Fruit fly (Drosophila melanogaster) whole organism, embryonic: ENCODE data around the gene Vps8.

Experiments
- Abd-B ChIP-seq: fragments of 200-800 bp; sonication (Bioruptor generic); optimal IDR thresholded peaks from 2 replicates; lab custom pipeline; 2018; ENCODE audit warnings: missing biosample characterization, mild to moderate bottlenecking, missing genetic modification characterization, moderate library complexity
- B-H1 ChIP-seq: fragments of 200-800 bp; sonication (Bioruptor generic); IDR thresholded peaks from 3 replicates; pipeline ENCODE4 v1.3.6; 2022; ENCODE audit warnings: missing biosample characterization, missing genetic modification characterization
- BtbVII ChIP-seq: fragments of 200-800 bp; sonication (Bioruptor generic); optimal IDR thresholded peaks from 3 replicates; lab custom pipeline; 2017; ENCODE audit warnings: missing biosample characterization, mild to moderate bottlenecking, missing genetic modification characterization
- CG10366 ChIP-seq: fragments of 200-800 bp; sonication (Bioruptor generic); IDR thresholded peaks from 2 replicates; pipeline ENCODE4 v1.3.6; 2022; ENCODE audit warnings: missing biosample characterization, missing genetic modification characterization
- CG10565 ChIP-seq: fragments of 200-800 bp; sonication (Bioruptor generic); optimal IDR thresholded peaks from 3 replicates; lab custom pipeline; 2016; ENCODE audit warnings: missing biosample characterization, mild to moderate bottlenecking, missing genetic modification characterization
- CG11398 ChIP-seq: fragments of 200-800 bp; sonication (Bioruptor generic); optimal IDR thresholded peaks from 2 replicates; lab custom pipeline; 2016; ENCODE audit warnings: missing biosample characterization, missing genetic modification characterization
- CG11456 ChIP-seq: fragments of 200-800 bp; sonication (Bioruptor generic); IDR thresholded peaks from 3 replicates; pipeline ENCODE4 v1.3.6; 2022; ENCODE audit warnings: missing biosample characterization, missing genetic modification characterization
- CG12104 ChIP-seq: fragments of 200-800 bp; sonication (Bioruptor generic); optimal IDR thresholded peaks from 3 replicates; lab custom pipeline; 2016; ENCODE audit warnings: missing biosample characterization, missing genetic modification characterization
- CG12942 ChIP-seq: fragments of 200-800 bp; sonication (Bioruptor generic); optimal IDR thresholded peaks from 3 replicates; lab custom pipeline; 2016; ENCODE audit warnings: missing biosample characterization, missing genetic modification characterization
- CG14014 ChIP-seq: fragments of 200-800 bp; sonication (Bioruptor generic); IDR thresholded peaks from 2 replicates; pipeline ENCODE4 v1.3.6; 2022; ENCODE audit warnings: missing biosample characterization, missing genetic modification characterization
- CG15479 ChIP-seq: fragments of 200-800 bp; sonication (Bioruptor generic); optimal IDR thresholded peaks from 3 replicates; lab custom pipeline; 2019; ENCODE audit warnings: missing biosample characterization, mild to moderate bottlenecking, missing genetic modification characterization, moderate library complexity
- CG17385 ChIP-seq: fragments of 200-800 bp; sonication (Bioruptor generic); optimal IDR thresholded peaks from 3 replicates; lab custom pipeline; 2018; ENCODE audit warnings: missing biosample characterization, mild to moderate bottlenecking, missing genetic modification characterization
- CG17829 ChIP-seq: fragments of 200-800 bp; optimal IDR thresholded peaks from 2 replicates; lab custom pipeline; 2019; ENCODE audit warnings: missing biosample characterization, mild to moderate bottlenecking, missing genetic modification characterization, moderate library complexity
- CG2202 ChIP-seq: fragments of 200-800 bp; sonication (Bioruptor generic); optimal IDR thresholded peaks from 2 replicates; lab custom pipeline; 2018; ENCODE audit warnings: missing biosample characterization, mild to moderate bottlenecking, missing genetic modification characterization
- CG31388 ChIP-seq: fragments of 200-800 bp; sonication (Bioruptor generic); optimal IDR thresholded peaks from 2 replicates; lab custom pipeline; 2016; ENCODE audit warnings: missing biosample characterization, missing genetic modification characterization
- CG31441 ChIP-seq: fragments of 200-800 bp; sonication (Bioruptor generic); IDR thresholded peaks from 2 replicates; pipeline ENCODE4 v1.3.6; 2022; ENCODE audit warnings: missing biosample characterization, missing genetic modification characterization
- CG34224 ChIP-seq: fragments of 200-800 bp; sonication (Bioruptor generic); IDR thresholded peaks from 3 replicates; pipeline ENCODE4 v1.3.6; 2022; ENCODE audit warnings: missing biosample characterization, missing genetic modification characterization; ENCODE audit not compliant: partially characterized antibody
- CG4424 ChIP-seq: fragments of 200-800 bp; sonication (Bioruptor generic); optimal IDR thresholded peaks from 3 replicates; lab custom pipeline; 2016; ENCODE audit warnings: missing biosample characterization, missing genetic modification characterization
- CG4730 ChIP-seq: fragments of 200-800 bp; sonication (Bioruptor generic); IDR thresholded peaks from 2 replicates; pipeline ENCODE4 v1.3.6; 2022; ENCODE audit warnings: missing biosample characterization, missing genetic modification characterization
- CG6272 ChIP-seq: fragments of 200-800 bp; sonication (Bioruptor generic); IDR thresholded peaks from 2 replicates; pipeline ENCODE4 v1.3.6; 2022; ENCODE audit warnings: missing biosample characterization, missing genetic modification characterization
- CG6854 ChIP-seq: fragments of 200-800 bp; sonication (Bioruptor generic); optimal IDR thresholded peaks from 3 replicates; lab custom pipeline; 2017; ENCODE audit warnings: missing biosample characterization, mild to moderate bottlenecking, missing genetic modification characterization
- CG8359 ChIP-seq: fragments of 200-800 bp; sonication (Bioruptor generic); optimal IDR thresholded peaks from 2 replicates; lab custom pipeline; 2017; ENCODE audit warnings: missing biosample characterization, mild to moderate bottlenecking, missing genetic modification characterization, borderline replicate concordance
- CG9817 ChIP-seq: fragments of 200-800 bp; sonication (Bioruptor generic); optimal IDR thresholded peaks from 2 replicates; lab custom pipeline; 2018; ENCODE audit warnings: missing biosample characterization, mild to moderate bottlenecking, missing genetic modification characterization, moderate library complexity
- CrebB ChIP-seq: fragments of 200-800 bp; sonication (Bioruptor generic); optimal IDR thresholded peaks from 3 replicates; lab custom pipeline; 2018; ENCODE audit warnings: missing biosample characterization, mild to moderate bottlenecking, missing genetic modification characterization
- Doc2 ChIP-seq: fragments of 200-800 bp; sonication (Bioruptor generic); IDR thresholded peaks from 2 replicates; pipeline ENCODE4 v1.3.6; 2022; ENCODE audit warnings: missing biosample characterization, missing genetic modification characterization
- Dref ChIP-seq: fragments of 200-800 bp; sonication (Bioruptor generic); IDR thresholded peaks from 2 replicates; pipeline ENCODE4 v1.3.6; 2022; ENCODE audit warnings: missing biosample characterization, missing genetic modification characterization
- ERR ChIP-seq: fragments of 200-800 bp; sonication (Bioruptor generic); optimal IDR thresholded peaks from 2 replicates; lab custom pipeline; 2016; ENCODE audit warnings: missing biosample characterization, missing genetic modification characterization
- Fer1 ChIP-seq: fragments of 200-800 bp; sonication (Bioruptor generic); optimal IDR thresholded peaks from 2 replicates; lab custom pipeline; 2017; ENCODE audit warnings: missing biosample characterization, mild to moderate bottlenecking, missing genetic modification characterization
- GATAe ChIP-seq: fragments of 200-800 bp; sonication (Bioruptor generic); conservative IDR thresholded peaks from 2 replicates; pipeline ENCODE4 v1.3.6; 2022; ENCODE audit warnings: missing biosample characterization, missing genetic modification characterization
- Hr3 ChIP-seq: fragments of 200-800 bp; sonication (Bioruptor generic); optimal IDR thresholded peaks from 3 replicates; lab custom pipeline; 2016; ENCODE audit warnings: missing biosample characterization, missing genetic modification characterization
- Hr51 ChIP-seq, 2 experiments: fragments of 200-800 bp; sonication (Bioruptor generic); optimal IDR thresholded peaks; 2 replicates in 1 of 2; 3 replicates in 1 of 2; lab custom pipeline; 2016 to 2018; ENCODE audit warnings: missing biosample characterization in 2 of 2, missing genetic modification characterization in 2 of 2, mild to moderate bottlenecking in 1 of 2, moderate library complexity in 1 of 2
- Hr78 ChIP-seq, 2 experiments: fragments of 200-800 bp in 1 of 2; fragments of >200 bp in 1 of 2; sonication (Bioruptor generic) in 1 of 2; optimal IDR thresholded peaks; 2 replicates each; lab custom pipeline; 2017 to 2019; ENCODE audit warnings: missing biosample characterization in 2 of 2, missing genetic modification characterization in 2 of 2, mild to moderate bottlenecking in 1 of 2, moderate library complexity in 1 of 2
- Myb ChIP-seq: fragments of 200-800 bp; sonication (Bioruptor generic); optimal IDR thresholded peaks from 2 replicates; lab custom pipeline; 2016; ENCODE audit warnings: missing biosample characterization, missing genetic modification characterization
- Nf-YC ChIP-seq: fragments of 200-800 bp; optimal IDR thresholded peaks from 3 replicates; lab custom pipeline; 2019; ENCODE audit warnings: missing biosample characterization, mild to moderate bottlenecking, missing genetic modification characterization, moderate library complexity
- Sox102F ChIP-seq: fragments of 200-800 bp; sonication (Bioruptor generic); optimal IDR thresholded peaks from 2 replicates; lab custom pipeline; 2018; ENCODE audit warnings: missing biosample characterization, mild to moderate bottlenecking, missing genetic modification characterization, moderate library complexity
- Xbp1 ChIP-seq: fragments of 200-800 bp; sonication (Bioruptor generic); optimal IDR thresholded peaks from 3 replicates; lab custom pipeline; 2016; ENCODE audit warnings: missing biosample characterization, mild to moderate bottlenecking, missing genetic modification characterization
- cato ChIP-seq: fragments of 200-800 bp; sonication (Bioruptor generic); optimal IDR thresholded peaks from 2 replicates; lab custom pipeline; 2016; ENCODE audit warnings: missing biosample characterization, missing genetic modification characterization, borderline replicate concordance
- cwo ChIP-seq: fragments of 200-800 bp; sonication (Bioruptor generic); optimal IDR thresholded peaks from 3 replicates; lab custom pipeline; 2017; ENCODE audit warnings: missing biosample characterization, missing genetic modification characterization, mild to moderate bottlenecking, moderate library complexity, missing genetic modification reagents
- en ChIP-seq: fragments of 200-800 bp; sonication (Bioruptor generic); optimal IDR thresholded peaks from 2 replicates; lab custom pipeline; 2016; ENCODE audit warnings: missing biosample characterization, missing genetic modification characterization
- fd96Cb ChIP-seq: fragments of 200-800 bp; sonication (Bioruptor generic); optimal IDR thresholded peaks from 2 replicates; lab custom pipeline; 2018; ENCODE audit warnings: missing biosample characterization, mild to moderate bottlenecking, missing genetic modification characterization, moderate library complexity
- grn ChIP-seq: fragments of 200-800 bp; sonication (Bioruptor generic); optimal IDR thresholded peaks from 3 replicates; lab custom pipeline; 2017; ENCODE audit warnings: missing biosample characterization, missing genetic modification characterization
- ham ChIP-seq: fragments of 200-800 bp; sonication (Bioruptor generic); IDR thresholded peaks from 2 replicates; pipeline ENCODE4 v1.3.6; 2022; ENCODE audit warnings: missing biosample characterization, missing genetic modification characterization
- luna ChIP-seq: fragments of 200-800 bp; sonication (Bioruptor generic); optimal IDR thresholded peaks from 2 replicates; lab custom pipeline; 2016; ENCODE audit warnings: missing biosample characterization, missing genetic modification characterization
- pan ChIP-seq, 4 experiments: fragments of >200 bp in 3 of 4; fragments of 200-800 bp in 1 of 4; sonication (Bioruptor generic) in 1 of 4; optimal IDR thresholded peaks in 3 of 4; IDR thresholded peaks in 1 of 4; 2 replicates each; pipeline versions ENCODE4 v1.3.6 to Lab custom; 2017 to 2022; ENCODE audit warnings: missing biosample characterization in 2 of 4, missing genetic modification characterization in 2 of 4, mixed read lengths in 1 of 4
- sim ChIP-seq: fragments of 200-800 bp; sonication (Bioruptor generic); IDR thresholded peaks from 2 replicates; pipeline ENCODE4 v1.3.6; 2022; ENCODE audit warnings: missing biosample characterization, missing genetic modification characterization
- slou ChIP-seq: fragments of 200-800 bp; sonication (Bioruptor generic); optimal IDR thresholded peaks from 3 replicates; lab custom pipeline; 2016; ENCODE audit warnings: missing biosample characterization, missing genetic modification characterization
- tap ChIP-seq: fragments of 200-800 bp; optimal IDR thresholded peaks from 3 replicates; lab custom pipeline; 2019; ENCODE audit warnings: missing biosample characterization, mild to moderate bottlenecking, missing genetic modification characterization, moderate library complexity
- toy ChIP-seq: fragments of 200-800 bp; sonication (Bioruptor generic); IDR thresholded peaks from 2 replicates; pipeline ENCODE4 v1.3.6; 2022; ENCODE audit warnings: missing biosample characterization, missing genetic modification characterization
- twi ChIP-seq: fragments of 200-800 bp; optimal IDR thresholded peaks from 2 replicates; lab custom pipeline; 2019; ENCODE audit warnings: missing biosample characterization, mild to moderate bottlenecking, missing genetic modification characterization, moderate library complexity

Vps8 gene

DNA sequence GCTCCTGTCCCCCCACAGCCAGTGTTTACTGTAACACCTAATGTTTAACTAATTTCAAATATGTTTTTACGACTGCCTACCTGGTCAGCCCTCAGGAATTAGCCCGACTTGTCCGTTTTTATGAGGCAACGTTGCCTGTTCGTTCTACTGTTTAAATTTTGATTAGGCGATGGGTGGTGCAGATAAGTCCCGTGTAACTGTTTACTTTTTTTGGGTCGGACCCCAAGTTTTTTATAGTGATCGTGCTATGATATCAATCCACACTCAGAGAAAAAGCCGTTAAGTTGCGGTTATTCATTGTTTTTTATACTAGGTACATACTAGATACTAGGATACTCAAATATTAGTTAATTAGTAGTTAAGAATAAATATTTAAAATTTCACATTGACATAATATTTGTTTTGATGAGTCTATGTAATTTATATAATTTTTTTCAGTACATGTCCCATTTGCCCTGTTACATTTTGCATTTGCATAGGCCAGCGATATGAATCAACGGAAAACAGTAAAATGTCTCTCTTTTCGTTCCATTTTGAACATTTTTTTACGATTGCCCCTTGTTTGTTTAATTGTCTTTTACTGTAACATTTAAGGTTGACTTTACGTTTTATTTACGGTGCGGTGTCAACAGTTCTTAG, 27.3 kb downstream of the Vps8 start (continued):
- TF ChIP-seq CG14014 = 0 out of 2 replicates have a peak, but pooled peaks have one; percentile 10
- peak; percentile 52 for TF ChIP-seq B-H1
- no peak for TF ChIP-seq en (GFP tag; lab: Kevin White, UChicago)
- TF ChIP-seq CG6854 (GFP tag; lab: Kevin White, UChicago) = no peak
- TF ChIP-seq tap (tag; lab: Kevin White, UChicago) = peak; percentile 64
- TF ChIP-seq Hr3 (GFP tag; lab: Kevin White, UChicago) = peak; percentile 78
- no peak for TF ChIP-seq ERR (GFP tag; lab: Kevin White, UChicago)
- TF ChIP-seq CG9817 (tag; lab: Kevin White, UChicago) = no peak
- TF ChIP-seq CrebB (tag; lab: Kevin White, UChicago) = peak; percentile 15
- peak; percentile 59 for TF ChIP-seq CG10366 (GFP tag; lab: Robert Waterston, UW)
- no peak for TF ChIP-seq slou (GFP tag; lab: Kevin White, UChicago)
- no peak for TF ChIP-seq CG34224 (GFP tag; lab: Robert Waterston, UW)
- peak; percentile 50 for TF ChIP-seq BtbVII (GFP tag; lab: Kevin White, UChicago)
- no peak for TF ChIP-seq pan (optimal IDR thresholded peaks at IDR 0.05; lab: Kevin White, UChicago)
- peak in 1 of 2 experiments; percentile 59 for TF ChIP-seq pan (GFP tag; optimal IDR thresholded peaks at IDR 0.05 in 1 of 2, IDR thresholded peaks at IDR 0.05 in 1 of 2)
- TF ChIP-seq CG12942 (GFP tag; lab: Kevin White, UChicago) = peak; percentile 60
- TF ChIP-seq Nf-YC = no peak
- peak; percentile 75 for TF ChIP-seq CG17385 (GFP tag; lab: Kevin White, UChicago)
- peak; percentile 34 for TF ChIP-seq CG11398 (GFP tag; lab: Kevin White, UChicago)
- no peak for TF ChIP-seq CG11456 (GFP tag; lab: Robert Waterston, UW)
- no peak for TF ChIP-seq CG15479 (GFP tag; lab: Kevin White, UChicago)
- TF ChIP-seq CG6272 (GFP tag; lab: Robert Waterston, UW) = 0 out of 2 replicates have a peak, but pooled peaks have one; percentile 15
- no peak for TF ChIP-seq GATAe (GFP tag; lab: Robert Waterston, UW)
- no peak for TF ChIP-seq toy
- TF ChIP-seq CG12104 = peak; percentile 49
- TF ChIP-seq Sox102F (GFP tag; lab: Kevin White, UChicago) = peak; percentile 82
- TF ChIP-seq CG2202 (tag; lab: Kevin White, UChicago) = peak; percentile 59
- TF ChIP-seq Doc2 (GFP tag; lab: Robert Waterston, UW) = no peak
- TF ChIP-seq Fer1 (GFP tag; lab: Kevin White, UChicago) = no peak
- no peak for TF ChIP-seq Dref
- no peak for TF ChIP-seq luna
- TF ChIP-seq cwo = peak; percentile 16
- peak; percentile 86 for TF ChIP-seq CG17829
- TF ChIP-seq CG10565 (GFP tag; lab: Kevin White, UChicago) = no peak
- TF ChIP-seq ham (GFP tag; lab: Robert Waterston, UW) = no peak
- TF ChIP-seq CG8359 (GFP tag; lab: Kevin White, UChicago) = peak; percentile 51
- TF ChIP-seq CG31388 (GFP tag; lab: Kevin White, UChicago) = no peak
- no peak for TF ChIP-seq Myb (GFP tag; lab: Kevin White, UChicago)
- TF ChIP-seq fd96Cb (tag; lab: Kevin White, UChicago) = peak; percentile 68
- TF ChIP-seq cato = peak; percentile 64
- TF ChIP-seq grn (GFP tag; lab: Kevin White, UChicago) = peak; percentile 97
- peak; percentile 47; the same call in 1 of the 2 replicates for TF ChIP-seq sim
- peak in 1 of 2 experiments; percentile 80 for TF ChIP-seq Hr51 (GFP tag; optimal IDR thresholded peaks at IDR 0.05; lab: Kevin White, UChicago)
- peak in 1 of 2 experiments; percentile 74 for TF ChIP-seq Hr78 (GFP tag; optimal IDR thresholded peaks at IDR 0.05; lab: Kevin White, UChicago)
- peak; percentile 79 for TF ChIP-seq twi
- peak; percentile 68 for TF ChIP-seq Abd-B (GFP tag; lab: Kevin White, UChicago)
- TF ChIP-seq CG4730 (GFP tag; lab: Robert Waterston, UW) = 0 out of 2 replicates have a peak, but pooled peaks have one; percentile 18
- peak; percentile 66 for TF ChIP-seq CG4424 (GFP tag; lab: Kevin White, UChicago)
- TF ChIP-seq Xbp1 (GFP tag; lab: Kevin White, UChicago) = peak; percentile 62
- TF ChIP-seq CG31441 (GFP tag; lab: Robert Waterston, UW) = peak; percentile 86
